Fruit fly (Drosophila melanogaster) whole organism, embryonic: ENCODE measurements around the gene CG15498.

Experiments used
- Ada2b ChIP-seq: fragments of 200-800 bp; sonication (Bioruptor generic); IDR thresholded peaks from 2 replicates; pipeline ENCODE4 v1.3.6; 2022; ENCODE audit warnings: missing biosample characterization, missing genetic modification characterization
- Atf6 ChIP-seq: fragments of 200-800 bp; sonication (Bioruptor generic); IDR thresholded peaks from 2 replicates; pipeline ENCODE4 v1.3.6; 2022; ENCODE audit warnings: missing biosample characterization, missing genetic modification characterization
- C15 ChIP-seq: fragments of 200-800 bp; sonication (Bioruptor generic); IDR thresholded peaks from 3 replicates; pipeline ENCODE4 v1.3.6; 2022; ENCODE audit warnings: missing biosample characterization, missing genetic modification characterization
- CG10366 ChIP-seq: fragments of 200-800 bp; sonication (Bioruptor generic); IDR thresholded peaks from 2 replicates; pipeline ENCODE4 v1.3.6; 2022; ENCODE audit warnings: missing biosample characterization, missing genetic modification characterization
- CG12155 ChIP-seq: fragments of 200-800 bp; sonication (Bioruptor generic); optimal IDR thresholded peaks from 3 replicates; lab custom pipeline; 2016; ENCODE audit warnings: missing biosample characterization, missing genetic modification characterization
- CG12219 ChIP-seq: fragments of 200-800 bp; sonication (Bioruptor generic); optimal IDR thresholded peaks from 3 replicates; lab custom pipeline; 2018; ENCODE audit warnings: missing biosample characterization, mild to moderate bottlenecking, missing genetic modification characterization
- CG12769 ChIP-seq: fragments of 200-800 bp; sonication (Bioruptor generic); optimal IDR thresholded peaks from 2 replicates; lab custom pipeline; 2019; ENCODE audit warnings: missing biosample characterization, mild to moderate bottlenecking, missing genetic modification characterization, moderate library complexity
- CG13296 ChIP-seq: fragments of 200-800 bp; sonication (Bioruptor generic); optimal IDR thresholded peaks from 3 replicates; lab custom pipeline; 2018; ENCODE audit warnings: missing biosample characterization, mild to moderate bottlenecking, missing genetic modification characterization
- CG13894 ChIP-seq: fragments of 200-800 bp; sonication (Bioruptor generic); optimal IDR thresholded peaks from 3 replicates; lab custom pipeline; 2018; ENCODE audit warnings: missing biosample characterization, mild to moderate bottlenecking, missing genetic modification characterization, moderate library complexity
- CG1529 ChIP-seq: fragments of 200-800 bp; sonication (Bioruptor generic); optimal IDR thresholded peaks from 3 replicates; lab custom pipeline; 2018; ENCODE audit warnings: missing biosample characterization, missing genetic modification characterization
- CG2875 ChIP-seq: fragments of 200-800 bp; sonication (Bioruptor generic); optimal IDR thresholded peaks from 2 replicates; lab custom pipeline; 2017; ENCODE audit warnings: missing biosample characterization, mild to moderate bottlenecking, missing genetic modification characterization, missing genetic modification reagents
- CG31224 ChIP-seq: fragments of 200-800 bp; sonication (Bioruptor generic); IDR thresholded peaks from 2 replicates; pipeline ENCODE4 v1.3.6; 2022; ENCODE audit warnings: missing biosample characterization, missing genetic modification characterization
- CG31365 ChIP-seq: fragments of 200-800 bp; sonication (Bioruptor generic); optimal IDR thresholded peaks from 2 replicates; lab custom pipeline; 2018; ENCODE audit warnings: missing biosample characterization, mild to moderate bottlenecking, missing genetic modification characterization
- CG31441 ChIP-seq: fragments of 200-800 bp; sonication (Bioruptor generic); IDR thresholded peaks from 2 replicates; pipeline ENCODE4 v1.3.6; 2022; ENCODE audit warnings: missing biosample characterization, missing genetic modification characterization
- CG42726 ChIP-seq: fragments of 200-800 bp; sonication (Bioruptor generic); IDR thresholded peaks from 2 replicates; pipeline ENCODE4 v1.3.6; 2022; ENCODE audit warnings: missing biosample characterization, missing genetic modification characterization; ENCODE audit not compliant: partially characterized antibody
- CG6654 ChIP-seq: fragments of 200-800 bp; sonication (Bioruptor generic); optimal IDR thresholded peaks from 2 replicates; lab custom pipeline; 2017; ENCODE audit warnings: missing biosample characterization, mild to moderate bottlenecking, missing genetic modification characterization
- CG6689 ChIP-seq: fragments of 200-800 bp; sonication (Bioruptor generic); IDR thresholded peaks from 2 replicates; pipeline ENCODE4 v1.3.6; 2022; ENCODE audit warnings: missing biosample characterization, missing genetic modification characterization
- CG7786 ChIP-seq: fragments of 200-800 bp; sonication (Bioruptor generic); optimal IDR thresholded peaks from 2 replicates; lab custom pipeline; 2016; ENCODE audit warnings: missing biosample characterization, missing genetic modification characterization
- CG8944 ChIP-seq: fragments of 200-800 bp; sonication (Bioruptor generic); optimal IDR thresholded peaks from 3 replicates; lab custom pipeline; 2016; ENCODE audit warnings: missing biosample characterization, missing genetic modification characterization
- CG9437 ChIP-seq: fragments of 200-800 bp; sonication (Bioruptor generic); optimal IDR thresholded peaks from 2 replicates; lab custom pipeline; 2018; ENCODE audit warnings: missing biosample characterization, mild to moderate bottlenecking, missing genetic modification characterization
- CG9932 ChIP-seq: fragments of 200-800 bp; sonication (Bioruptor generic); IDR thresholded peaks from 2 replicates; pipeline ENCODE4 v1.3.6; 2022; ENCODE audit warnings: missing biosample characterization, missing genetic modification characterization
- D ChIP-seq, 2 experiments: fragments of 200-800 bp in 1 of 2; fragments of >200 bp in 1 of 2; sonication (Bioruptor generic) in 1 of 2; optimal IDR thresholded peaks; 2 replicates in 1 of 2; 3 replicates in 1 of 2; lab custom pipeline; 2017; ENCODE audit warnings: mild to moderate bottlenecking in 1 of 2, missing biosample characterization in 1 of 2, missing genetic modification characterization in 1 of 2, missing genetic modification reagents in 1 of 2
- D19A ChIP-seq: fragments of 200-800 bp; optimal IDR thresholded peaks from 3 replicates; lab custom pipeline; 2019; ENCODE audit warnings: missing biosample characterization, mild to moderate bottlenecking, missing genetic modification characterization, moderate library complexity
- Ets65A ChIP-seq: fragments of 200-800 bp; sonication (Bioruptor generic); peaks from one replicate; lab custom pipeline; 2016; ENCODE audit warnings: missing biosample characterization, missing genetic modification characterization
- H15 ChIP-seq: fragments of 200-800 bp; sonication (Bioruptor generic); IDR thresholded peaks from 3 replicates; pipeline ENCODE4 v1.3.6; 2022; ENCODE audit warnings: missing biosample characterization, missing genetic modification characterization
- Med ChIP-seq: fragments of 200-800 bp; sonication (Bioruptor generic); peaks from one replicate; lab custom pipeline; 2016; ENCODE audit warnings: missing biosample characterization, missing genetic modification characterization, mild to moderate bottlenecking, inconsistent platforms, moderate library complexity
- Pdp1 ChIP-seq, 2 experiments: fragments of 200-800 bp; sonication (Bioruptor generic); optimal IDR thresholded peaks; 3 replicates each; lab custom pipeline; 2016; ENCODE audit warnings: missing biosample characterization in 2 of 2, missing genetic modification characterization in 2 of 2, mild to moderate bottlenecking in 1 of 2, moderate library complexity in 1 of 2
- Ptx1 ChIP-seq: fragments of 200-800 bp; sonication (Bioruptor generic); IDR thresholded peaks from 2 replicates; pipeline ENCODE4 v1.3.6; 2022; ENCODE audit warnings: missing biosample characterization, missing genetic modification characterization
- Spps ChIP-seq: fragments of 200-800 bp; sonication (Bioruptor generic); optimal IDR thresholded peaks from 2 replicates; lab custom pipeline; 2018; ENCODE audit warnings: missing biosample characterization, mild to moderate bottlenecking, missing genetic modification characterization
- aop ChIP-seq: fragments of 200-800 bp; sonication (Bioruptor generic); IDR thresholded peaks from 2 replicates; pipeline ENCODE4 v1.3.6; 2022; ENCODE audit warnings: missing biosample characterization, missing genetic modification characterization
- az2 ChIP-seq: fragments of 200-800 bp; sonication (Bioruptor generic); optimal IDR thresholded peaks from 3 replicates; lab custom pipeline; 2016; ENCODE audit warnings: missing biosample characterization, missing genetic modification characterization
- dmrt11E ChIP-seq: fragments of 200-800 bp; sonication (Bioruptor generic); optimal IDR thresholded peaks from 3 replicates; lab custom pipeline; 2018; ENCODE audit warnings: missing biosample characterization, mild to moderate bottlenecking, missing genetic modification characterization, moderate library complexity
- esg ChIP-seq: fragments of 200-800 bp; sonication (Bioruptor generic); conservative IDR thresholded peaks from 2 replicates; pipeline ENCODE4 v1.3.6; 2022; ENCODE audit warnings: missing biosample characterization, missing genetic modification characterization
- eve ChIP-seq, 2 experiments: fragments of >200 bp; optimal IDR thresholded peaks; 2 replicates each; lab custom pipeline; 2017; ENCODE audit warnings: missing biosample characterization in 2 of 2, missing genetic modification characterization in 2 of 2
- gem ChIP-seq: fragments of 200-800 bp; sonication (Bioruptor generic); optimal IDR thresholded peaks from 2 replicates; lab custom pipeline; 2019; ENCODE audit warnings: missing biosample characterization, mild to moderate bottlenecking, missing genetic modification characterization, moderate library complexity
- grn ChIP-seq: fragments of 200-800 bp; sonication (Bioruptor generic); optimal IDR thresholded peaks from 3 replicates; lab custom pipeline; 2017; ENCODE audit warnings: missing biosample characterization, missing genetic modification characterization
- ind ChIP-seq: fragments of 200-800 bp; sonication (Bioruptor generic); optimal IDR thresholded peaks from 3 replicates; lab custom pipeline; 2016; ENCODE audit warnings: missing biosample characterization, missing genetic modification characterization
- lola ChIP-seq, 3 experiments: fragments of >200 bp in 2 of 3; fragments of 200-800 bp in 1 of 3; sonication (Bioruptor generic) in 1 of 3; optimal IDR thresholded peaks; 2 replicates each; lab custom pipeline; 2017 to 2019; ENCODE audit warnings: missing biosample characterization in 3 of 3, missing genetic modification characterization in 3 of 3, mild to moderate bottlenecking in 1 of 3, moderate library complexity in 1 of 3
- nau ChIP-seq: fragments of 200-800 bp; sonication (Bioruptor generic); optimal IDR thresholded peaks from 3 replicates; lab custom pipeline; 2017; ENCODE audit warnings: missing biosample characterization, mild to moderate bottlenecking, missing genetic modification characterization, missing genetic modification reagents
- otp ChIP-seq: fragments of 200-800 bp; sonication (Bioruptor generic); IDR thresholded peaks from 3 replicates; pipeline ENCODE4, ENCODE4 v1.3.6; 2022; ENCODE audit warnings: missing biosample characterization, missing genetic modification characterization
- rib ChIP-seq: fragments of 200-800 bp; sonication (Bioruptor generic); IDR thresholded peaks from 2 replicates; pipeline ENCODE4 v1.3.6; 2022; ENCODE audit warnings: missing biosample characterization, missing genetic modification characterization
- row ChIP-seq: fragments of 200-800 bp; sonication (Bioruptor generic); IDR thresholded peaks from 3 replicates; pipeline ENCODE4 v1.3.6; 2022; ENCODE audit warnings: missing biosample characterization, missing genetic modification characterization
- sim ChIP-seq: fragments of 200-800 bp; sonication (Bioruptor generic); IDR thresholded peaks from 2 replicates; pipeline ENCODE4 v1.3.6; 2022; ENCODE audit warnings: missing biosample characterization, missing genetic modification characterization
- slp2 ChIP-seq: fragments of 200-800 bp; sonication (Bioruptor generic); optimal IDR thresholded peaks from 2 replicates; lab custom pipeline; 2016; ENCODE audit warnings: missing biosample characterization, missing genetic modification characterization
- so ChIP-seq: fragments of 200-800 bp; sonication (Bioruptor generic); IDR thresholded peaks from 3 replicates; pipeline ENCODE4 v1.3.6; 2022; ENCODE audit warnings: missing biosample characterization, missing genetic modification characterization
- sr ChIP-seq: fragments of 200-800 bp; sonication (Bioruptor generic); IDR thresholded peaks from 3 replicates; pipeline ENCODE4 v1.3.6; 2022; ENCODE audit warnings: missing biosample characterization, missing genetic modification characterization
- twi ChIP-seq: fragments of 200-800 bp; optimal IDR thresholded peaks from 2 replicates; lab custom pipeline; 2019; ENCODE audit warnings: missing biosample characterization, mild to moderate bottlenecking, missing genetic modification characterization, moderate library complexity
- zfh1 ChIP-seq: fragments of 200-800 bp; sonication (Bioruptor generic); IDR thresholded peaks from 3 replicates; pipeline ENCODE4 v1.3.6; 2022; ENCODE audit warnings: missing biosample characterization, missing genetic modification characterization

The CG15498 gene

DNA sequence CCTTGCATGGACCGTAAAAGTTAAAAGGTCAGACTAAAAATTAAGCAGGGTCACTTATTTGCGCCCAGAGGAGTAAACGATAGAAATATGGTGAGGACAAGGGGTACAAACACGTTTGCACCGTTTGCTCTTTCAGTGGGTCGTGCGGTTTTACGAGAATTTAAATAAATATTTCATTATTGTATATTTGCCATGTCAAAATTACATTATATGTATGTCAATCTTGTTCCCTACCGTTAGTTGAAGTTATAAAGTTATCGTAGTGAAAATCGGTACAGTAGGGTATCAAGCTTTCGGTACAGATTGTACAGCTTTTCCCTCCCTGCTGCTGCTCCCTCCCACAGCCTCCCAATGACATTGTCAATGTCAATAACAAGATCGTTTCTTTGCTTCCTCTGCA is 28.9 kb upstream of the CG15498 start (continued):
- TF ChIP-seq CG2875 (GFP tag; lab: Kevin White, UChicago) (peak; percentile 49), grn (GFP tag; lab: Kevin White, UChicago) (no peak), CG12155 (GFP tag; lab: Kevin White, UChicago) (no peak), eve (GFP tag; optimal IDR thresholded peaks at IDR 0.05; lab: Kevin White, UChicago) (peak in 1 of 2 experiments; percentile 76), CG8944 (GFP tag; lab: Kevin White, UChicago) (no peak), CG31224 (GFP tag; lab: Robert Waterston, UW) (peak; percentile 27; the same call in 1 of the 2 replicates), nau (peak; percentile 59), CG7786 (no peak), az2 (GFP tag; lab: Kevin White, UChicago) (peak; percentile 42), H15 (GFP tag; lab: Robert Waterston, UW) (no peak), CG31365 (tag; lab: Kevin White, UChicago) (no peak), Ets65A (GFP tag; lab: Kevin White, UChicago) (peak; percentile 34), CG12769 (tag; lab: Kevin White, UChicago) (peak; percentile 22), otp (GFP tag; lab: Robert Waterston, UW) (peak; percentile 44; the same call in 1 of the 3 replicates), CG42726 (no peak), Ada2b (GFP tag; lab: Robert Waterston, UW) (peak; percentile 64; the same call in 1 of the 2 replicates), CG13894 (tag; lab: Kevin White, UChicago) (no peak), C15 (GFP tag; lab: Robert Waterston, UW) (no peak)

DNA sequence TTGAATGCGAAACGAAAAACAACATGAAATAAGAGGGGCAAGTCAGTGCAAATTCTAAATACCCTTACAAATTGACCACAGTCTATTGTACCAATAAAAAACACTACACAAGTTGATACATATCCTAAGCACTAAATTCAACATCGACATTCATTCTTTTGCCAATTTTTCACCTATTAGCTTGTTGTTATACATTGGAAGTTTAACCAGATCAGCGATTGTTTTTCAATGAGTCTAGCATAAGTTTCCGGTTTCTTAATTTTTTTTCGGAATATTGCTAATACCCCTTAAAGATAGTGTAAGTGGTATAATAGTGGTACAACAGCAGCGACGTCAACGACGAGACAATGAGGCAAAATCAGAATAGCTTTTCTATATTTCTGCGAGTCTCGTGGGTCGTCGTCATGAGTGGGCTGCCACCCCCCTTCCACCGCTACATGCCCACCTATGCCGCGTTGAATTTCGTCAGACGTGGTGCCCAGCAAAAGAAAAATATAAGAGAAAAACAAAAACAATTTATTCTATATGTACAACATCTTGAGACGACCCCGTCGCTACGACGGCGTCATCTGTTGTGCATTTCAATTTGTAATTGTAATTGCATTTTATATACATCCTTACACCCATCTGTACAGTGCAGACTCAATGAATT is 27.3 kb upstream of the CG15498 start:
- no peak for TF ChIP-seq Spps (tag; lab: Kevin White, UChicago)
- peak; percentile 49; the same call in 1 of the 2 replicates for TF ChIP-seq rib (GFP tag; lab: Robert Waterston, UW)
- TF ChIP-seq slp2 (GFP tag; lab: Kevin White, UChicago), result no peak
- TF ChIP-seq CG13296 (GFP tag; lab: Kevin White, UChicago), result no peak
- TF ChIP-seq Ets65A (GFP tag; lab: Kevin White, UChicago), result peak; percentile 2
- TF ChIP-seq so (GFP tag; lab: Robert Waterston, UW), result 0 out of 3 replicates have a peak, but pooled peaks have one; percentile 20
- peak; percentile 54 for TF ChIP-seq twi (tag; lab: Kevin White, UChicago)
- peak; percentile 26; the same call in 1 of the 2 replicates for TF ChIP-seq CG9932 (GFP tag; lab: Robert Waterston, UW)
- TF ChIP-seq Med (GFP tag; lab: Kevin White, UChicago), result peak; percentile 65
- peak; percentile 34 for TF ChIP-seq row (GFP tag; lab: Robert Waterston, UW)
- TF ChIP-seq sim, result no peak
- peak; percentile 13 for TF ChIP-seq gem (tag; lab: Kevin White, UChicago)
- TF ChIP-seq CG6654 (GFP tag; lab: Kevin White, UChicago), result no peak
- TF ChIP-seq Pdp1 (GFP tag; optimal IDR thresholded peaks at IDR 0.05; lab: Kevin White, UChicago), result no peak
- 0 out of 2 replicates have a peak, but pooled peaks have one; percentile 18 for TF ChIP-seq Ptx1 (GFP tag; lab: Robert Waterston, UW)
- TF ChIP-seq Atf6, result 0 out of 2 replicates have a peak, but pooled peaks have one; percentile 42
- peak; percentile 23 for TF ChIP-seq D19A (tag; lab: Kevin White, UChicago)
- TF ChIP-seq sr, result peak; percentile 94

DNA sequence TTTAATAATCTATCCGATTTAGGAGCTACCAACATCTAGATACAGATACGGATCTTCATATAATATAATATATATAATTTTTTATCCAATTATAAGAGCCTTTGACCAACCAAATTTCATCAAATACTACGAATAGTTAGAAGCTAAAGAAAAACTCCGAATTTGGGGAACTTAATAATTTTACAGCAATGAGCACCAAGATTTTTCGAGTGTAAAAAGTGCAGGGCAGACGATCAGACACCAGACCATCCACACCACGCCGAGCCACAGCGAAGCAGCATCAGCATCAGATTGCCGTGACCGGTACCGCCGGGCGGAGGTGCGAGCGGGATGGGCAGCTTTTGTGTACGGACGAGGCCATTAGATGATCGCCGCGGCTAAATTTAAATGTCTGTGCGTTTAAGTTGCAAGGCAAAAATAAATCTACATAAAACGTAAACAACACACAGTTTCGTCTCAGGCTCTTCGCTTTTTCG is 25.5 kb upstream of the CG15498 start:
- TF ChIP-seq dmrt11E (peak; percentile 56), aop (GFP tag; lab: Robert Waterston, UW) (no peak), CG9437 (GFP tag; lab: Kevin White, UChicago) (peak; percentile 11), CG10366 (no peak), CG6689 (GFP tag; lab: Robert Waterston, UW) (peak; percentile 32; the same call in 1 of the 2 replicates), zfh1 (GFP tag; lab: Robert Waterston, UW) (peak; percentile 40; the same call in 1 of the 3 replicates), D (optimal IDR thresholded peaks at IDR 0.05; lab: Kevin White, UChicago) (no peak), D (GFP tag; optimal IDR thresholded peaks at IDR 0.05; lab: Kevin White, UChicago) (peak; percentile 69), Spps (tag; lab: Kevin White, UChicago) (peak; percentile 7), CG12219 (no peak), CG31441 (GFP tag; lab: Robert Waterston, UW) (peak; percentile 61; the same call in 1 of the 2 replicates), ind (GFP tag; lab: Kevin White, UChicago) (no peak), esg (GFP tag; lab: Robert Waterston, UW) (no peak), CG1529 (peak; percentile 27), lola (GFP tag; optimal IDR thresholded peaks at IDR 0.05; lab: Kevin White, UChicago) (peak in 1 of 3 experiments; percentile 44)
